Worm (Caenorhabditis elegans) whole organism, L4 larva: ENCODE results near the gene F57A8.1.

Source experiments
- D1046.2 ChIP-seq: fragments of 200-800 bp; sonication (Bioruptor generic); IDR thresholded peaks from 2 replicates; pipeline ENCODE4 v1.3.6; 2022; ENCODE audit warnings: missing genetic modification characterization, missing compliant biosample characterization
- F10B5.3 ChIP-seq: sonication (generic microtip); optimal IDR thresholded peaks from 2 replicates; lab custom pipeline; 2016; ENCODE audit warnings: mild to moderate bottlenecking, missing genetic modification characterization, missing compliant biosample characterization
- F49E8.2 ChIP-seq: sonication (generic microtip); optimal IDR thresholded peaks from 2 replicates; lab custom pipeline; 2016; ENCODE audit warnings: missing compliant biosample characterization, mild to moderate bottlenecking, missing genetic modification characterization, borderline replicate concordance
- R02D3.7 ChIP-seq: fragments of 150-350 bp; sonication (generic microtip); optimal IDR thresholded peaks from 3 replicates; lab custom pipeline; 2014; ENCODE audit warnings: missing biosample characterization, missing genetic modification characterization
- T20F7.1 ChIP-seq: fragments of 200-800 bp; sonication (Bioruptor generic); optimal IDR thresholded peaks from 2 replicates; lab custom pipeline; 2018; ENCODE audit warnings: mild to moderate bottlenecking, missing genetic modification characterization, missing compliant biosample characterization
- Y105C5A.15 ChIP-seq: fragments of 200-800 bp; sonication (Bioruptor generic); IDR thresholded peaks from 2 replicates; pipeline ENCODE4 v1.3.6; 2022; ENCODE audit warnings: missing genetic modification characterization, missing compliant biosample characterization
- ama-1 ChIP-seq: fragments of 150-350 bp; optimal IDR thresholded peaks from 2 replicates; lab custom pipeline; 2014; ENCODE audit warnings: inconsistent platforms, mixed read lengths
- ceh-28 ChIP-seq: fragments of 150-350 bp; optimal IDR thresholded peaks from 2 replicates; lab custom pipeline; 2014; ENCODE audit warnings: missing biosample characterization, missing genetic modification reagents, missing genetic modification characterization
- ces-1 ChIP-seq: fragments of 150-350 bp; sonication (generic microtip); optimal IDR thresholded peaks from 4 replicates; lab custom pipeline; 2014; ENCODE audit warnings: missing biosample characterization, missing genetic modification reagents, missing genetic modification characterization
- daf-16 ChIP-seq, 3 experiments: sonication (generic microtip); optimal IDR thresholded peaks; 2 replicates each; lab custom pipeline; 2016 to 2017; ENCODE audit warnings: missing genetic modification characterization in 3 of 3, missing genetic modification reagents in 3 of 3, mild to moderate bottlenecking in 2 of 3, missing compliant biosample characterization in 2 of 3, missing biosample characterization in 1 of 3, moderate library complexity in 1 of 3
- daf-19 ChIP-seq: fragments of 200-800 bp; sonication (Bioruptor generic); conservative IDR thresholded peaks from 2 replicates; pipeline ENCODE4 v1.3.6; 2022; ENCODE audit warnings: missing genetic modification characterization, missing compliant biosample characterization
- dmd-6 ChIP-seq: fragments of 200-800 bp; sonication (Bioruptor generic); IDR thresholded peaks from 2 replicates; pipeline ENCODE4 v1.3.6; 2022; ENCODE audit warnings: missing genetic modification reagents, missing genetic modification characterization, missing compliant biosample characterization
- dmd-9 ChIP-seq: fragments of 200-800 bp; sonication (Bioruptor generic); IDR thresholded peaks from 2 replicates; pipeline ENCODE4 v1.3.6; 2022; ENCODE audit warnings: missing genetic modification reagents, missing genetic modification characterization, missing compliant biosample characterization
- fos-1 ChIP-seq: fragments of 150-350 bp; optimal IDR thresholded peaks from 2 replicates; lab custom pipeline; 2014; ENCODE audit warnings: missing biosample characterization, missing genetic modification characterization
- gei-8 ChIP-seq: fragments of 200-800 bp; sonication (Bioruptor generic); optimal IDR thresholded peaks from 2 replicates; lab custom pipeline; 2018; ENCODE audit warnings: mild to moderate bottlenecking, missing genetic modification characterization, missing compliant biosample characterization
- hif-1 ChIP-seq, 2 experiments: sonication (generic microtip); optimal IDR thresholded peaks; 2 replicates each; lab custom pipeline; 2016 to 2017; ENCODE audit warnings: missing compliant biosample characterization in 2 of 2, missing genetic modification characterization in 2 of 2, missing genetic modification reagents in 2 of 2, missing genotype in 2 of 2, mild to moderate bottlenecking in 1 of 2
- hlh-11 ChIP-seq: fragments of 200-800 bp; sonication (Bioruptor generic); optimal IDR thresholded peaks from 2 replicates; lab custom pipeline; 2018; ENCODE audit warnings: mild to moderate bottlenecking, missing genetic modification characterization, missing compliant biosample characterization
- hlh-30 ChIP-seq: sonication (generic microtip); optimal IDR thresholded peaks from 2 replicates; lab custom pipeline; 2017; ENCODE audit warnings: antibody characterized with exemption, mild to moderate bottlenecking, missing genetic modification characterization, missing compliant biosample characterization; ENCODE audit not compliant: insufficient read depth
- lin-13 ChIP-seq: fragments of 150-350 bp; optimal IDR thresholded peaks from 2 replicates; lab custom pipeline; 2014; ENCODE audit warnings: missing biosample characterization, missing genetic modification reagents, missing genetic modification characterization
- lin-38 ChIP-seq: fragments of 200-800 bp; sonication (Bioruptor generic); IDR thresholded peaks from 2 replicates; pipeline ENCODE4 v1.3.6; 2022; ENCODE audit warnings: missing genetic modification reagents, missing genetic modification characterization, missing compliant biosample characterization
- lir-3 ChIP-seq: sonication (generic microtip); optimal IDR thresholded peaks from 2 replicates; lab custom pipeline; 2016; ENCODE audit warnings: mild to moderate bottlenecking, missing genetic modification characterization, missing compliant biosample characterization
- madf-5 ChIP-seq, 2 experiments: fragments of 200-800 bp; sonication (Bioruptor generic); IDR thresholded peaks; 2 replicates each; pipeline ENCODE4 v1.3.6; 2022; ENCODE audit warnings: missing compliant biosample characterization in 2 of 2, missing genetic modification characterization in 2 of 2
- mdl-1 ChIP-seq, 2 experiments: fragments of 150-350 bp in 1 of 2; sonication (generic microtip) in 1 of 2; optimal IDR thresholded peaks; 2 replicates each; lab custom pipeline; 2014 to 2017; ENCODE audit warnings: missing biosample characterization in 2 of 2, missing genetic modification characterization in 2 of 2
- mxl-2 ChIP-seq: fragments of 200-800 bp; sonication (Bioruptor generic); conservative IDR thresholded peaks from 2 replicates; pipeline ENCODE4 v1.3.6; 2022; ENCODE audit warnings: missing genetic modification reagents, missing genetic modification characterization, missing compliant biosample characterization
- nhr-102 ChIP-seq: sonication (generic microtip); optimal IDR thresholded peaks from 2 replicates; lab custom pipeline; 2016; ENCODE audit warnings: mild to moderate bottlenecking, missing genetic modification characterization, moderate library complexity, missing compliant biosample characterization
- nhr-11 ChIP-seq: fragments of 150-350 bp; optimal IDR thresholded peaks from 2 replicates; lab custom pipeline; 2014; ENCODE audit warnings: missing biosample characterization, missing genetic modification characterization
- nhr-111 ChIP-seq: fragments of 200-800 bp; sonication (Bioruptor generic); optimal IDR thresholded peaks from 2 replicates; lab custom pipeline; 2018; ENCODE audit warnings: mild to moderate bottlenecking, missing genetic modification characterization, missing compliant biosample characterization
- nhr-48 ChIP-seq: sonication (generic microtip); optimal IDR thresholded peaks from 2 replicates; lab custom pipeline; 2016; ENCODE audit warnings: mild to moderate bottlenecking, missing genetic modification characterization, missing compliant biosample characterization
- pha-4 ChIP-seq, 2 experiments: fragments of 150-350 bp in 1 of 2; fragments of 200-800 bp in 1 of 2; sonication (Bioruptor generic) in 1 of 2; IDR thresholded peaks in 1 of 2; optimal IDR thresholded peaks in 1 of 2; 2 replicates each; pipeline versions ENCODE4 v1.3.6 to Lab custom; 2014 to 2022; ENCODE audit warnings: missing genetic modification characterization in 2 of 2, missing genetic modification reagents in 2 of 2, missing biosample characterization in 1 of 2, missing compliant biosample characterization in 1 of 2
- pqm-1 ChIP-seq: sonication (generic microtip); optimal IDR thresholded peaks from 2 replicates; lab custom pipeline; 2017; ENCODE audit warnings: missing biosample characterization, missing genetic modification characterization
- rbr-2 ChIP-seq: sonication (generic microtip); optimal IDR thresholded peaks from 2 replicates; lab custom pipeline; 2016; ENCODE audit warnings: missing genotype, missing genetic modification characterization, missing compliant biosample characterization
- saeg-2 ChIP-seq: fragments of 200-800 bp; sonication (Bioruptor generic); IDR thresholded peaks from 2 replicates; pipeline ENCODE4 v1.3.6; 2022; ENCODE audit warnings: missing genetic modification reagents, missing genetic modification characterization, missing compliant biosample characterization
- snpc-1.2 ChIP-seq: fragments of 200-800 bp; sonication (Bioruptor generic); IDR thresholded peaks from 2 replicates; pipeline ENCODE4 v1.3.6; 2022; ENCODE audit warnings: missing genetic modification reagents, missing genetic modification characterization, missing compliant biosample characterization
- unc-130 ChIP-seq: sonication (generic microtip); optimal IDR thresholded peaks from 2 replicates; lab custom pipeline; 2016; ENCODE audit warnings: missing genetic modification reagents, missing genetic modification characterization, missing compliant biosample characterization
- unc-62 ChIP-seq, 3 experiments: fragments of 150-350 bp in 1 of 3; sonication (generic microtip); optimal IDR thresholded peaks in 2 of 3; peaks in 1 of 3; 1 replicate in 1 of 3; 2 replicates in 2 of 3; lab custom pipeline; 2014 to 2017; ENCODE audit warnings: missing biosample characterization in 3 of 3, missing genetic modification characterization in 3 of 3, missing genetic modification reagents in 3 of 3, missing genotype in 1 of 3
- vab-7 ChIP-seq: fragments of 200-800 bp; sonication (Bioruptor generic); IDR thresholded peaks from 2 replicates; pipeline ENCODE4 v1.3.6; 2022; ENCODE audit warnings: missing genetic modification reagents, missing genetic modification characterization, missing compliant biosample characterization
- zip-2 ChIP-seq: fragments of 150-350 bp; optimal IDR thresholded peaks from 2 replicates; lab custom pipeline; 2014; ENCODE audit warnings: missing biosample characterization, missing genetic modification characterization
- ztf-11 ChIP-seq: fragments of 150-350 bp; optimal IDR thresholded peaks from 2 replicates; lab custom pipeline; 2014; ENCODE audit warnings: missing biosample characterization, missing genetic modification characterization
- ztf-7 ChIP-seq: fragments of 150-350 bp; optimal IDR thresholded peaks from 2 replicates; lab custom pipeline; 2014; ENCODE audit warnings: missing biosample characterization, missing genetic modification characterization

The F57A8.1 gene

ce11 chrV:10018291-10018690 lies 18.8 kb upstream of the F57A8.1 start:
- no peak for TF ChIP-seq nhr-102 (tag; lab: Kevin White, UChicago)
- TF ChIP-seq nhr-111 (GFP tag; lab: Kevin White, UChicago): no peak
- TF ChIP-seq F49E8.2 (tag; lab: Kevin White, UChicago): peak; percentile 43
- TF ChIP-seq vab-7 (GFP tag; lab: Robert Waterston, UW): no peak
- no peak for TF ChIP-seq R02D3.7 (tag; lab: Kevin White, UChicago)
- TF ChIP-seq lin-38 (GFP tag; lab: Robert Waterston, UW): peak; percentile 43
- no peak for TF ChIP-seq daf-19 (GFP tag; lab: Robert Waterston, UW)
- no peak for TF ChIP-seq ces-1
- peak in 1 of 2 experiments; percentile 81 for TF ChIP-seq unc-62 (GFP tag; optimal IDR thresholded peaks at IDR 0.05 in 1 of 2; lab: Kevin White, UChicago)
- TF ChIP-seq unc-62 (tag; optimal IDR thresholded peaks at IDR 0.05; lab: Kevin White, UChicago): no peak
- peak; percentile 98 for TF ChIP-seq unc-130 (GFP tag; lab: Kevin White, UChicago)
- no peak for TF ChIP-seq F10B5.3 (tag; lab: Kevin White, UChicago)

ce11 chrV:10019083-10019624 lies 18.0 kb upstream of the F57A8.1 start:
- TF ChIP-seq daf-19 (GFP tag; lab: Robert Waterston, UW) (0 out of 2 replicates have a peak, but pooled peaks have one; percentile 23), saeg-2 (GFP tag; lab: Robert Waterston, UW) (0 out of 2 replicates have a peak, but pooled peaks have one; percentile 42), snpc-1.2 (GFP tag; lab: Robert Waterston, UW) (no peak), vab-7 (GFP tag; lab: Robert Waterston, UW) (0 out of 2 replicates have a peak, but pooled peaks have one; percentile 18), D1046.2 (GFP tag; lab: Robert Waterston, UW) (0 out of 2 replicates have a peak, but pooled peaks have one; percentile 25), nhr-48 (tag; lab: Kevin White, UChicago) (no peak), lin-38 (GFP tag; lab: Robert Waterston, UW) (peak; percentile 21; the same call in 1 of the 2 replicates)

- TF ChIP-seq vab-7 (GFP tag; lab: Robert Waterston, UW): 0 out of 2 replicates have a peak, but pooled peaks have one; percentile 20
- TF ChIP-seq nhr-48 (tag; lab: Kevin White, UChicago): no peak
- peak; percentile 87 for TF ChIP-seq hlh-30 (tag; lab: Kevin White, UChicago)
- peak; percentile 48; the same call in 1 of the 2 replicates for TF ChIP-seq dmd-6
- no peak for TF ChIP-seq nhr-111 (GFP tag; lab: Kevin White, UChicago)
- TF ChIP-seq mxl-2: no peak
- TF ChIP-seq hlh-11: peak; percentile 64
- TF ChIP-seq nhr-11 (tag; lab: Kevin White, UChicago): peak; percentile 36
- no peak for TF ChIP-seq F10B5.3 (tag; lab: Kevin White, UChicago)
- no peak for TF ChIP-seq pha-4 (GFP tag; IDR thresholded peaks at IDR 0.05; lab: Robert Waterston, UW)
- peak; percentile 73 for TF ChIP-seq pha-4 (tag; optimal IDR thresholded peaks at IDR 0.05; lab: Kevin White, UChicago)
- TF ChIP-seq T20F7.1 (GFP tag; lab: Kevin White, UChicago): no peak
- TF ChIP-seq saeg-2 (GFP tag; lab: Robert Waterston, UW): no peak
- TF ChIP-seq ztf-7: no peak
- TF ChIP-seq lin-13 (GFP tag; lab: Kevin White, UChicago): no peak
- TF ChIP-seq lir-3 (tag; lab: Kevin White, UChicago): no peak
- no peak for TF ChIP-seq ztf-11 (tag; lab: Kevin White, UChicago)
- TF ChIP-seq zip-2 (tag; lab: Kevin White, UChicago): no peak
- TF ChIP-seq Y105C5A.15 (GFP tag; lab: Robert Waterston, UW): peak; percentile 48; the same call in 1 of the 2 replicates
- peak in 1 of 2 experiments; percentile 63 for TF ChIP-seq daf-16 (GFP tag; optimal IDR thresholded peaks at IDR 0.05; lab: Kevin White, UChicago)
- peak; percentile 85 for TF ChIP-seq daf-16 (tag; optimal IDR thresholded peaks at IDR 0.05; lab: Kevin White, UChicago)
- TF ChIP-seq dmd-9: no peak
- no peak for TF ChIP-seq daf-19 (GFP tag; lab: Robert Waterston, UW)
- TF ChIP-seq ceh-28 (tag; lab: Kevin White, UChicago): no peak
- TF ChIP-seq ama-1 (lab: Kevin White, UChicago): peak; percentile 0
- no peak for TF ChIP-seq gei-8
- peak in 1 of 2 experiments; percentile 36 for TF ChIP-seq hif-1 (tag; optimal IDR thresholded peaks at IDR 0.05; lab: Kevin White, UChicago)
- no peak for TF ChIP-seq pqm-1 (tag; lab: Kevin White, UChicago)
- peak; percentile 58 for TF ChIP-seq rbr-2 (tag; lab: Kevin White, UChicago)
- TF ChIP-seq lin-38 (GFP tag; lab: Robert Waterston, UW): 0 out of 2 replicates have a peak, but pooled peaks have one; percentile 13
- no peak for TF ChIP-seq madf-5 (GFP tag; IDR thresholded peaks at IDR 0.05; lab: Robert Waterston, UW)
- TF ChIP-seq mdl-1 (tag; optimal IDR thresholded peaks at IDR 0.05; lab: Kevin White, UChicago): peak; percentile 84 to 88
- TF ChIP-seq fos-1 (tag; lab: Kevin White, UChicago): no peak
These were observed 17.2 kb upstream of the F57A8.1 start for ce11 chrV:10019934-10020333.
